Fruit fly (Drosophila melanogaster): ENCODE results near the gene Cdlc2.

The Cdlc2 gene

DNA sequence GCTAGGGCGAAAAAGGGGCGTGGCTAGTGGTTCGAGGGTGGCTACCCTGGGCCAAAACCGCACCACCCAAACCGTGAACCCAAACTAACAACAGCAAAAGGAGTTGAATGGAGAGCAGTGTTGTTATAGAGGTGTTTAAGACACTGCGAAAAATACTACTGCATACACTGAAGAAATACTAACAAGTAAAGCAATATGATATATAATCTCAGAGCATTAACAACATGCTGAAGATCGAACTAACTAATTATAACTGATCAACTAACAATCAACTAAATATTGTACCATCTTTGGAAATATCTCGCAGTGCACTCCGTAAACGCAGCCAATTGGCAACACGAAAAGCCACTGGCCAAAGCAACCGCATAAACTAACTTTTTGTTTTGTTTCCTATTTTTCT lies 49.4 kb downstream of the Cdlc2 start (continued):
- TF ChIP-seq TFAM (GFP tag; optimal IDR thresholded peaks at IDR 0.05) (no peak), Blimp-1 (GFP tag; optimal IDR thresholded peaks at IDR 0.05) (peak; percentile 20), CG10979 (tag; optimal IDR thresholded peaks at IDR 0.05) (peak; percentile 28), nmo (GFP tag; optimal IDR thresholded peaks at IDR 0.05) (peak; percentile 17), row (GFP tag; IDR thresholded peaks at IDR 0.05) (0 out of 3 replicates have a peak, but pooled peaks have one; percentile 13), bsh (GFP tag; optimal IDR thresholded peaks at IDR 0.05) (peak in 1 of 2 experiments; percentile 41), esg (GFP tag; conservative IDR thresholded peaks at IDR 0.05) (0 out of 2 replicates have a peak, but pooled peaks have one; percentile 6), Sox102F (GFP tag; optimal IDR thresholded peaks at IDR 0.05) (peak; percentile 28), kay (GFP tag; optimal IDR thresholded peaks at IDR 0.05) (no peak), sens (GFP tag) (peak; percentile 10), CG30403 (GFP tag; optimal IDR thresholded peaks at IDR 0.05) (peak; percentile 30), CG11504 (tag; optimal IDR thresholded peaks at IDR 0.05) (peak; percentile 37), dmrt99B (tag; optimal IDR thresholded peaks at IDR 0.05) (peak; percentile 40), prd (optimal IDR thresholded peaks at IDR 0.05) (no peak), prd (GFP tag; IDR thresholded peaks at IDR 0.05) (peak; percentile 6; the same call in 1 of the 3 replicates), Hr51 (GFP tag; optimal IDR thresholded peaks at IDR 0.05) (peak in 1 of 2 experiments; percentile 12), Xrp1 (GFP tag; IDR thresholded peaks at IDR 0.05) (0 out of 2 replicates have a peak, but pooled peaks have one; percentile 27), CG18262 (tag; optimal IDR thresholded peaks at IDR 0.05) (peak; percentile 6), CG12071 (GFP tag; optimal IDR thresholded peaks at IDR 0.05) (no peak)
